Worm (Caenorhabditis elegans) whole organism, late embryonic: Measurements from ENCODE around the gene tatn-1.

Experiments
- dmd-4 ChIP-seq: sonication (generic microtip); optimal IDR thresholded peaks from 2 replicates; lab custom pipeline; 2016; ENCODE audit warnings: borderline replicate concordance, missing genetic modification characterization, missing compliant biosample characterization
- npax-4 ChIP-seq: sonication (generic microtip); optimal IDR thresholded peaks from 2 replicates; lab custom pipeline; 2016; ENCODE audit warnings: missing genetic modification characterization, missing compliant biosample characterization

- no peak for TF ChIP-seq npax-4
- no peak for TF ChIP-seq dmd-4
Observed at ce11 chrX:14790320-14791048, at the start of gene tatn-1.
